Fruit fly (Drosophila melanogaster) whole organism, prepupa: ENCODE data around the gene CG10147.

Source experiments
- CG16779 ChIP-seq: fragments of 200-800 bp; sonication (Bioruptor generic); optimal IDR thresholded peaks from 3 replicates; lab custom pipeline; 2017; ENCODE audit warnings: missing biosample characterization, mild to moderate bottlenecking, missing genetic modification characterization
- Met ChIP-seq: fragments of 200-800 bp; sonication (Bioruptor generic); optimal IDR thresholded peaks from 3 replicates; lab custom pipeline; 2016; ENCODE audit warnings: missing biosample characterization, missing genetic modification characterization

DNA sequence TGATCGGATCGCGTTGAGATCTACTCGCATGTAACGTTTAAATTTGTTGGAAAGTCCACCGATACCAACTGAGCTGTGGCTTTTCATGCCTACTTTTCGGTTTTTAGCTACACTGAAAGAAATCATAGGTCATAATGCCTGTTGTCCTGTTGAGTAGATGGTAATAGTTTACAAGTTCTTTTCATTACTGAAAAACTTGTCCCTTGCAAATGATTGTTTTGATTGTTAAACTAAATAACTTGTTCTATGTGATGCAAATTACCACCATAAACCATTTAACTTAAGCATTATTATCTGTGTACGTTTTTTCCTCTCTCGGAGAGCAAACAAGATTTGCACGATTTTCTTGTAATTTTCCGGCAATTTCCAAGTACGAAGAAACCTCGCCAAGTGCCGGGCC lies 34.7 kb downstream of the CG10147 start:
- no peak for TF ChIP-seq Met
- TF ChIP-seq CG16779 (tag; lab: Kevin White, UChicago), result no peak
